Fruit fly (Drosophila melanogaster) whole organism: ENCODE measurements around the gene fz.

Experiments used
- psq ChIP-seq: fragments of >200 bp; optimal IDR thresholded peaks from 2 replicates; lab custom pipeline; 2017
- usp ChIP-seq: fragments of >200 bp; optimal IDR thresholded peaks from 2 replicates; lab custom pipeline; 2017; ENCODE audit warnings: missing biosample characterization, missing genetic modification characterization, mixed read lengths

DNA sequence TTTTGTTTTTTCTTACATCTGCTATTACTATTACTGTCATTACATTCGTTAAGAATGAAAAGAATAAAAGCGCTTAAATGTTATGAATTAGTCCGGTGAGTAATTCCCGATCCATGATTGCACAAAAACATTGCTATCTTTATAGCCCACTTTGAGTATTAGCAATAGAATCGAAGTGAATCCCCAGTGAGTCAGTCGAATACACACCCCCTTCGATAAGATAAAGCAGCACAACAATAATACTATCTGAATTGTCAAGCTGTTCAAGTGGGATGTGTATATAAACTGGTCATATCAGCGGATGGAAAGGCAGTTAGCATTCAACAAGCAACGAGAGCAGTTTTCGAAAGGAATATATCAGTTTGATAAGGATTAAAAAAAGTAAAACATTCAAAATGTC is 54.9 kb downstream of the fz start, which contains the start of gene CG13482:
- TF ChIP-seq usp (GFP tag; lab: Kevin White, UChicago) (no peak), psq (lab: Kevin White, UChicago) (no peak)
